Worm (Caenorhabditis elegans) whole organism, L1 larva: ENCODE data around the gene srx-34.

ENCODE experiments used
- ceh-82 ChIP-seq, 3 experiments: fragments of 150-350 bp in 1 of 3; sonication (generic microtip) in 2 of 3; optimal IDR thresholded peaks; 2 replicates each; lab custom pipeline; 2014 to 2017; ENCODE audit warnings: missing biosample characterization in 3 of 3, missing genetic modification characterization in 3 of 3
- elt-2 ChIP-seq: sonication (generic microtip); optimal IDR thresholded peaks from 2 replicates; lab custom pipeline; 2016; ENCODE audit warnings: missing genetic modification characterization, mild to moderate bottlenecking, inconsistent platforms, missing compliant biosample characterization, missing genetic modification reagents
- fos-1 ChIP-seq: fragments of 150-350 bp; optimal IDR thresholded peaks from 2 replicates; lab custom pipeline; 2014; ENCODE audit warnings: missing biosample characterization, missing genetic modification characterization
- lin-39 ChIP-seq: fragments of 150-350 bp; optimal IDR thresholded peaks from 2 replicates; lab custom pipeline; 2014; ENCODE audit warnings: missing biosample characterization, missing genetic modification reagents, missing genetic modification characterization
- nhr-77 ChIP-seq: fragments of 150-350 bp; optimal IDR thresholded peaks from 2 replicates; lab custom pipeline; 2014; ENCODE audit warnings: missing biosample characterization, missing genetic modification characterization
- tlp-1 ChIP-seq: fragments of 150-350 bp; optimal IDR thresholded peaks from 2 replicates; lab custom pipeline; 2014; ENCODE audit warnings: missing biosample characterization, missing genetic modification characterization

DNA sequence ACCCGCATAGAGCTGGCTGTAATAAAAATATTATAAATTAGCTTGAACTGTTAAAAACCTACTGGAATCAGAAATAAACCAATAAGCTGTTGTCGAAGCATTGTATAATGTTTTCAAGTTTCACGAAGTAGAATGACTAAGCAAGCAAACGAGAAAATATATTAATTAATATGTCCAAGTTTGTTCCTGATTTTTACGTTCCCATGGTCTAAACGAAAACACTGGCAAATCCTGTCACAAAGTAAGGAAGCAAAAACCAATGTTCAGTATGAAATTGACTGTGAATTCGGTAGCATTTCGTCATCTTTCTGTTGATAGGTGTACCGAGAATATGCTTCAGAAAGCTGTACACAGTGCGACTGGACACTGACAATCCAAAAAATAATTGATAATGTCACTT is at the start of gene srx-34:
- TF ChIP-seq tlp-1 (no peak), fos-1 (no peak), ceh-82 (tag; optimal IDR thresholded peaks at IDR 0.05; lab: Kevin White, UChicago) (no peak), lin-39 (no peak), nhr-77 (no peak), elt-2 (tag; lab: Kevin White, UChicago) (no peak)
